Fruit fly (Drosophila melanogaster) whole organism, embryonic: ENCODE measurements around the gene Ada1-1.

Experiments used
- B-H1 ChIP-seq: fragments of 200-800 bp; sonication (Bioruptor generic); IDR thresholded peaks from 3 replicates; pipeline ENCODE4 v1.3.6; 2022; ENCODE audit warnings: missing biosample characterization, missing genetic modification characterization
- B-H2 ChIP-seq: fragments of 200-800 bp; sonication (Bioruptor generic); optimal IDR thresholded peaks from 2 replicates; lab custom pipeline; 2018; ENCODE audit warnings: missing biosample characterization, mild to moderate bottlenecking, missing genetic modification characterization
- BtbVII ChIP-seq: fragments of 200-800 bp; sonication (Bioruptor generic); optimal IDR thresholded peaks from 3 replicates; lab custom pipeline; 2017; ENCODE audit warnings: missing biosample characterization, mild to moderate bottlenecking, missing genetic modification characterization
- CG10321 ChIP-seq: fragments of 200-800 bp; sonication (Bioruptor generic); IDR thresholded peaks from 2 replicates; pipeline ENCODE4 v1.3.6; 2022; ENCODE audit warnings: missing biosample characterization, missing genetic modification characterization
- CG11085 ChIP-seq: fragments of 200-800 bp; sonication (Bioruptor generic); IDR thresholded peaks from 2 replicates; pipeline ENCODE4 v1.3.6; 2022; ENCODE audit warnings: missing biosample characterization, missing genetic modification characterization
- CG11093 ChIP-seq: fragments of 200-800 bp; sonication (Bioruptor generic); IDR thresholded peaks from 3 replicates; pipeline ENCODE4 v1.3.6; 2022; ENCODE audit warnings: missing biosample characterization, missing genetic modification characterization
- CG11504 ChIP-seq: fragments of 200-800 bp; sonication (Bioruptor generic); optimal IDR thresholded peaks from 3 replicates; lab custom pipeline; 2019; ENCODE audit warnings: missing biosample characterization, mild to moderate bottlenecking, missing genetic modification characterization, moderate library complexity
- CG12071 ChIP-seq: fragments of 200-800 bp; sonication (Bioruptor generic); optimal IDR thresholded peaks from 3 replicates; lab custom pipeline; 2018; ENCODE audit warnings: missing biosample characterization, mild to moderate bottlenecking, missing genetic modification characterization
- CG1233 ChIP-seq: fragments of 200-800 bp; sonication (Bioruptor generic); optimal IDR thresholded peaks from 4 replicates; lab custom pipeline; 2018; ENCODE audit warnings: missing biosample characterization, mild to moderate bottlenecking, missing genetic modification characterization
- CG14710 ChIP-seq: fragments of 200-800 bp; sonication (Bioruptor generic); optimal IDR thresholded peaks from 3 replicates; lab custom pipeline; 2019; ENCODE audit warnings: missing biosample characterization, mild to moderate bottlenecking, missing genetic modification characterization, moderate library complexity
- CG15479 ChIP-seq: fragments of 200-800 bp; sonication (Bioruptor generic); optimal IDR thresholded peaks from 3 replicates; lab custom pipeline; 2019; ENCODE audit warnings: missing biosample characterization, mild to moderate bottlenecking, missing genetic modification characterization, moderate library complexity
- CG15514 ChIP-seq: fragments of 200-800 bp; sonication (Bioruptor generic); optimal IDR thresholded peaks from 3 replicates; lab custom pipeline; 2017; ENCODE audit warnings: missing biosample characterization, missing genetic modification characterization, mild to moderate bottlenecking, moderate library complexity, missing genetic modification reagents
- CG4328 ChIP-seq: fragments of 200-800 bp; sonication (Bioruptor generic); optimal IDR thresholded peaks from 3 replicates; lab custom pipeline; 2017; ENCODE audit warnings: missing biosample characterization, missing genetic modification reagents, missing genetic modification characterization
- CG4617 ChIP-seq: fragments of 200-800 bp; sonication (Bioruptor generic); optimal IDR thresholded peaks from 3 replicates; lab custom pipeline; 2016; ENCODE audit warnings: missing biosample characterization, missing genetic modification characterization, borderline replicate concordance
- CG6791 ChIP-seq: fragments of 200-800 bp; sonication (Bioruptor generic); IDR thresholded peaks from 3 replicates; pipeline ENCODE4 v1.3.6; 2022; ENCODE audit warnings: missing biosample characterization, missing genetic modification characterization; ENCODE audit not compliant: partially characterized antibody
- CG7372 ChIP-seq: fragments of 200-800 bp; sonication (Bioruptor generic); IDR thresholded peaks from 2 replicates; pipeline ENCODE4 v1.3.6; 2022; ENCODE audit warnings: missing biosample characterization, missing genetic modification characterization
- CG8359 ChIP-seq: fragments of 200-800 bp; sonication (Bioruptor generic); optimal IDR thresholded peaks from 2 replicates; lab custom pipeline; 2017; ENCODE audit warnings: missing biosample characterization, mild to moderate bottlenecking, missing genetic modification characterization, borderline replicate concordance
- CG8388 ChIP-seq: fragments of 200-800 bp; sonication (Bioruptor generic); optimal IDR thresholded peaks from 2 replicates; lab custom pipeline; 2019; ENCODE audit warnings: missing biosample characterization, mild to moderate bottlenecking, missing genetic modification characterization, moderate library complexity
- CG9215 ChIP-seq: fragments of 200-800 bp; sonication (Bioruptor generic); IDR thresholded peaks from 2 replicates; pipeline ENCODE4 v1.3.6; 2022; ENCODE audit warnings: missing biosample characterization, missing genetic modification characterization
- CG9797 ChIP-seq: fragments of 200-800 bp; sonication (Bioruptor generic); optimal IDR thresholded peaks from 3 replicates; lab custom pipeline; 2018; ENCODE audit warnings: missing biosample characterization, mild to moderate bottlenecking, missing genetic modification characterization
- D19B ChIP-seq: fragments of 200-800 bp; sonication (Bioruptor generic); optimal IDR thresholded peaks from 2 replicates; lab custom pipeline; 2017; ENCODE audit warnings: missing biosample characterization, mild to moderate bottlenecking, missing genetic modification characterization
- Dad ChIP-seq: fragments of 200-800 bp; sonication (Bioruptor generic); optimal IDR thresholded peaks from 3 replicates; lab custom pipeline; 2016; ENCODE audit warnings: missing biosample characterization, missing genetic modification characterization
- Deaf1 ChIP-seq: fragments of 200-800 bp; optimal IDR thresholded peaks from 3 replicates; lab custom pipeline; 2019; ENCODE audit warnings: missing biosample characterization, mild to moderate bottlenecking, missing genetic modification characterization, moderate library complexity
- Dll ChIP-seq: fragments of 200-800 bp; sonication (Bioruptor generic); IDR thresholded peaks from 4 replicates; pipeline ENCODE4 v1.3.6; 2022; ENCODE audit warnings: missing biosample characterization, missing genetic modification characterization; ENCODE audit not compliant: partially characterized antibody
- HLHmδ ChIP-seq: fragments of 200-800 bp; sonication (Bioruptor generic); optimal IDR thresholded peaks from 2 replicates; lab custom pipeline; 2018; ENCODE audit warnings: missing biosample characterization, mild to moderate bottlenecking, missing genetic modification characterization, moderate library complexity
- Hr51 ChIP-seq, 2 experiments: fragments of 200-800 bp; sonication (Bioruptor generic); optimal IDR thresholded peaks; 2 replicates in 1 of 2; 3 replicates in 1 of 2; lab custom pipeline; 2016 to 2018; ENCODE audit warnings: missing biosample characterization in 2 of 2, missing genetic modification characterization in 2 of 2, mild to moderate bottlenecking in 1 of 2, moderate library complexity in 1 of 2
- MESR4 ChIP-seq: fragments of 200-800 bp; sonication (Bioruptor generic); optimal IDR thresholded peaks from 2 replicates; lab custom pipeline; 2018; ENCODE audit warnings: missing biosample characterization, mild to moderate bottlenecking, missing genetic modification characterization, moderate library complexity
- Mad ChIP-seq: fragments of 200-800 bp; sonication (Bioruptor generic); optimal IDR thresholded peaks from 2 replicates; lab custom pipeline; 2016; ENCODE audit warnings: missing biosample characterization, missing genetic modification characterization
- Pdp1 ChIP-seq, 2 experiments: fragments of 200-800 bp; sonication (Bioruptor generic); optimal IDR thresholded peaks; 3 replicates each; lab custom pipeline; 2016; ENCODE audit warnings: missing biosample characterization in 2 of 2, missing genetic modification characterization in 2 of 2, mild to moderate bottlenecking in 1 of 2, moderate library complexity in 1 of 2
- Poxn ChIP-seq: fragments of 200-800 bp; sonication (Bioruptor generic); IDR thresholded peaks from 2 replicates; pipeline ENCODE4 v1.3.6; 2022; ENCODE audit warnings: missing biosample characterization, missing genetic modification characterization
- Ravus ChIP-seq: fragments of 200-800 bp; sonication (Bioruptor generic); IDR thresholded peaks from 2 replicates; pipeline ENCODE4 v1.3.6; 2022; ENCODE audit warnings: missing biosample characterization, missing genetic modification characterization
- Sin3A ChIP-seq: fragments of >200 bp; optimal IDR thresholded peaks from 2 replicates; lab custom pipeline; 2018
- Stat92E ChIP-seq, 3 experiments: fragments of >200 bp in 2 of 3; fragments of 200-800 bp in 1 of 3; sonication (Bioruptor generic) in 1 of 3; optimal IDR thresholded peaks; 2 replicates each; lab custom pipeline; 2017 to 2019; ENCODE audit warnings: missing biosample characterization in 3 of 3, missing genetic modification characterization in 3 of 3, mild to moderate bottlenecking in 1 of 3, moderate library complexity in 1 of 3
- Taf1 ChIP-seq: fragments of 200-800 bp; sonication (Bioruptor generic); IDR thresholded peaks from 2 replicates; pipeline ENCODE4 v1.3.6; 2022; ENCODE audit warnings: missing biosample characterization, missing genetic modification characterization
- cg ChIP-seq: fragments of 200-800 bp; sonication (Bioruptor generic); optimal IDR thresholded peaks from 3 replicates; lab custom pipeline; 2019; ENCODE audit warnings: missing biosample characterization, mild to moderate bottlenecking, missing genetic modification characterization, moderate library complexity
- ftz-f1 ChIP-seq: fragments of 200-800 bp; sonication (Bioruptor generic); optimal IDR thresholded peaks from 2 replicates; lab custom pipeline; 2016; ENCODE audit warnings: missing biosample characterization, missing genetic modification characterization
- hkb ChIP-seq, 2 experiments: fragments of 200-800 bp in 1 of 2; fragments of >200 bp in 1 of 2; sonication (Bioruptor generic) in 1 of 2; IDR thresholded peaks in 1 of 2; optimal IDR thresholded peaks in 1 of 2; 2 replicates each; pipeline versions ENCODE4 v1.3.6 to Lab custom; 2017 to 2022; ENCODE audit warnings: missing biosample characterization in 1 of 2, missing genetic modification characterization in 1 of 2
- lmd ChIP-seq: fragments of 200-800 bp; sonication (Bioruptor generic); IDR thresholded peaks from 2 replicates; pipeline ENCODE4 v1.3.6; 2022; ENCODE audit warnings: missing biosample characterization, missing genetic modification characterization
- nmo ChIP-seq: fragments of 200-800 bp; sonication (Bioruptor generic); optimal IDR thresholded peaks from 2 replicates; lab custom pipeline; 2018; ENCODE audit warnings: missing biosample characterization, mild to moderate bottlenecking, missing genetic modification characterization, moderate library complexity
- onecut ChIP-seq: fragments of 200-800 bp; sonication (Bioruptor generic); IDR thresholded peaks from 2 replicates; pipeline ENCODE4 v1.3.6; 2022; ENCODE audit warnings: missing biosample characterization, missing genetic modification characterization
- pfk ChIP-seq: fragments of 200-800 bp; sonication (Bioruptor generic); optimal IDR thresholded peaks from 2 replicates; lab custom pipeline; 2018; ENCODE audit warnings: missing biosample characterization, mild to moderate bottlenecking, missing genetic modification characterization, moderate library complexity
- pzg ChIP-seq: fragments of 200-800 bp; sonication (Bioruptor generic); optimal IDR thresholded peaks from 3 replicates; lab custom pipeline; 2018; ENCODE audit warnings: missing biosample characterization, mild to moderate bottlenecking, missing genetic modification characterization, moderate library complexity
- sd ChIP-seq: fragments of 200-800 bp; sonication (Bioruptor generic); optimal IDR thresholded peaks from 3 replicates; lab custom pipeline; 2018; ENCODE audit warnings: missing biosample characterization, mild to moderate bottlenecking, missing genetic modification characterization, moderate library complexity
- stwl ChIP-seq: fragments of 200-800 bp; sonication (Bioruptor generic); optimal IDR thresholded peaks from 3 replicates; lab custom pipeline; 2018; ENCODE audit warnings: missing biosample characterization, mild to moderate bottlenecking, missing genetic modification characterization, moderate library complexity
- tin ChIP-seq: fragments of 200-800 bp; sonication (Bioruptor generic); optimal IDR thresholded peaks from 3 replicates; lab custom pipeline; 2016; ENCODE audit warnings: missing biosample characterization, missing genetic modification characterization
- tup ChIP-seq: fragments of 200-800 bp; sonication (Bioruptor generic); optimal IDR thresholded peaks from 2 replicates; lab custom pipeline; 2016; ENCODE audit warnings: missing biosample characterization, mild to moderate bottlenecking, missing genetic modification characterization, moderate library complexity
- vnd ChIP-seq: fragments of 200-800 bp; sonication (Bioruptor generic); IDR thresholded peaks from 3 replicates; pipeline ENCODE4 v1.3.6; 2022; ENCODE audit warnings: missing biosample characterization, missing genetic modification characterization; ENCODE audit not compliant: partially characterized antibody
- wek ChIP-seq: fragments of 200-800 bp; sonication (Bioruptor generic); optimal IDR thresholded peaks from 3 replicates; lab custom pipeline; 2018; ENCODE audit warnings: missing biosample characterization, mild to moderate bottlenecking, missing genetic modification characterization, moderate library complexity

Gene Ada1-1

dm6 chr2L:12020735-12021134 is 24.1 kb downstream of the Ada1-1 start, which contains the start of gene Wdr81 (continued):
- TF ChIP-seq stwl: peak; percentile 28
- peak; percentile 58 for TF ChIP-seq CG9797
- TF ChIP-seq Dll: peak; percentile 47; the same call in 2 of the 4 replicates
- no peak for TF ChIP-seq CG11085
- peak; percentile 45 for TF ChIP-seq CG4617 (GFP tag; lab: Kevin White, UChicago)
- TF ChIP-seq MESR4 (GFP tag; lab: Kevin White, UChicago): peak; percentile 61
- TF ChIP-seq wek (GFP tag; lab: Kevin White, UChicago): peak; percentile 48
- 0 out of 2 replicates have a peak, but pooled peaks have one; percentile 17 for TF ChIP-seq CG10321 (GFP tag; lab: Robert Waterston, UW)
- TF ChIP-seq pzg (GFP tag; lab: Kevin White, UChicago): peak; percentile 68

DNA sequence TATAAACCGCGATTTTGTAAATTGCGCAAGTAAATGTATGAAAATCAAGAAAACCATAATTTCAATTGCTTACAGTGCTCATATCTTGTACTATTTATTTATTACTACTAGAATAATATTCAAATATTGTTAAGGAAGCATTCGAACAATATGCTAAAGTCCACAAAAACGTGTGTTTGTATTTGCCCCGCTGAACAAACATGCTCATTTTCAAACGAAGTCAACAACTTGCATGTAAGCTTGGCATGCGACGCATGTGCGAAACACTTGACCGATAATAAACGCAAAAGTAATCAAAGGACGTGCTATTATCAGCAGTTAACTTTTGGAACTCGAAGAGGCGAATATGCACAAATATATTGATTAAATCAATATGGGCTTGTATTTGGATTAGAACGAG is 24.6 kb downstream of the Ada1-1 start:
- peak; percentile 52 for TF ChIP-seq HLHmδ
- no peak for TF ChIP-seq hkb (optimal IDR thresholded peaks at IDR 0.05; lab: Kevin White, UChicago)
- TF ChIP-seq hkb (GFP tag; IDR thresholded peaks at IDR 0.05; lab: Robert Waterston, UW): no peak
- TF ChIP-seq sd (tag; lab: Kevin White, UChicago): no peak
- peak; percentile 42 for TF ChIP-seq CG8388 (GFP tag; lab: Kevin White, UChicago)
- TF ChIP-seq CG15514 (GFP tag; lab: Kevin White, UChicago): peak; percentile 75
- TF ChIP-seq onecut (GFP tag; lab: Robert Waterston, UW): no peak; the same call in 1 of the 2 replicates
- peak; percentile 46 for TF ChIP-seq CG11504 (tag; lab: Kevin White, UChicago)
- no peak for TF ChIP-seq lmd
- TF ChIP-seq Sin3A: no peak
- no peak for TF ChIP-seq Stat92E (GFP tag; optimal IDR thresholded peaks at IDR 0.05; lab: Kevin White, UChicago)
- TF ChIP-seq pfk (GFP tag; lab: Kevin White, UChicago): peak; percentile 20
- TF ChIP-seq B-H2 (GFP tag; lab: Kevin White, UChicago): peak; percentile 52
- no peak for TF ChIP-seq Deaf1 (tag; lab: Kevin White, UChicago)
- no peak for TF ChIP-seq Dad
- no peak for TF ChIP-seq CG6791 (GFP tag; lab: Robert Waterston, UW)
- TF ChIP-seq CG8359 (GFP tag; lab: Kevin White, UChicago): no peak
- TF ChIP-seq tup (GFP tag; lab: Kevin White, UChicago): peak; percentile 70
- TF ChIP-seq Poxn (GFP tag; lab: Robert Waterston, UW): no peak
- no peak for TF ChIP-seq nmo (GFP tag; lab: Kevin White, UChicago)
- peak; percentile 11; the same call in 1 of the 3 replicates for TF ChIP-seq B-H1
- peak; percentile 73 for TF ChIP-seq CG12071 (GFP tag; lab: Kevin White, UChicago)
- TF ChIP-seq Taf1 (GFP tag; lab: Robert Waterston, UW): no peak
- no peak for TF ChIP-seq ftz-f1 (GFP tag; lab: Kevin White, UChicago)
- TF ChIP-seq cg (GFP tag; lab: Kevin White, UChicago): no peak
- peak; percentile 1 to 34 for TF ChIP-seq Hr51 (GFP tag; optimal IDR thresholded peaks at IDR 0.05; lab: Kevin White, UChicago)
- no peak for TF ChIP-seq vnd (GFP tag; lab: Robert Waterston, UW)
- TF ChIP-seq CG7372: no peak
- TF ChIP-seq BtbVII: peak; percentile 74
- TF ChIP-seq CG15479 (GFP tag; lab: Kevin White, UChicago): no peak
- peak; percentile 25 for TF ChIP-seq CG4328 (GFP tag; lab: Kevin White, UChicago)
- TF ChIP-seq Ravus: no peak
- no peak for TF ChIP-seq CG9215 (GFP tag; lab: Robert Waterston, UW)
- no peak for TF ChIP-seq Pdp1 (GFP tag; optimal IDR thresholded peaks at IDR 0.05; lab: Kevin White, UChicago)
- no peak for TF ChIP-seq D19B (GFP tag; lab: Kevin White, UChicago)
- peak; percentile 65 for TF ChIP-seq CG1233 (GFP tag; lab: Kevin White, UChicago)
- TF ChIP-seq CG11093: no peak
- peak; percentile 40 for TF ChIP-seq Mad
- peak; percentile 63 for TF ChIP-seq CG14710
- TF ChIP-seq tin (GFP tag; lab: Kevin White, UChicago): no peak
